Fruit fly (Drosophila melanogaster) whole organism, adult: ENCODE data around the gene Ptpmeg2.

Source experiments
- CG12768 ChIP-seq: fragments of 200-800 bp; sonication (Bioruptor generic); optimal IDR thresholded peaks from 2 replicates; lab custom pipeline; 2017; ENCODE audit warnings: missing biosample characterization, missing genetic modification characterization, mild to moderate bottlenecking, moderate library complexity, missing genetic modification reagents
- CG5204 ChIP-seq: fragments of 200-800 bp; sonication (Bioruptor generic); optimal IDR thresholded peaks from 2 replicates; lab custom pipeline; 2016; ENCODE audit warnings: missing biosample characterization, missing genetic modification characterization
- CG7045 ChIP-seq: fragments of 200-800 bp; sonication (Bioruptor generic); optimal IDR thresholded peaks from 2 replicates; lab custom pipeline; 2017; ENCODE audit warnings: missing biosample characterization, mild to moderate bottlenecking, missing genetic modification characterization
- Hr96 ChIP-seq: fragments of 200-800 bp; sonication (Bioruptor generic); optimal IDR thresholded peaks from 2 replicates; lab custom pipeline; 2016; ENCODE audit warnings: missing biosample characterization, missing genetic modification characterization
- cnc ChIP-seq, 2 experiments: fragments of >200 bp; optimal IDR thresholded peaks; 2 replicates each; lab custom pipeline; 2017
- kay ChIP-seq: fragments of 200-800 bp; sonication (Bioruptor generic); peaks from one replicate; lab custom pipeline; 2016; ENCODE audit warnings: missing biosample characterization, missing genetic modification characterization, borderline replicate concordance
- pad ChIP-seq: fragments of 200-800 bp; sonication (Bioruptor generic); optimal IDR thresholded peaks from 3 replicates; lab custom pipeline; 2017; ENCODE audit warnings: missing biosample characterization, missing genetic modification characterization, mild to moderate bottlenecking, moderate library complexity, missing genetic modification reagents

dm6 chrX:9598106-9598505 is 60.8 kb downstream of the Ptpmeg2 start:
- TF ChIP-seq CG5204 (no peak), kay (GFP tag; lab: Kevin White, UChicago) (no peak), CG12768 (GFP tag; lab: Kevin White, UChicago) (no peak), pad (GFP tag; lab: Kevin White, UChicago) (no peak), CG7045 (GFP tag; lab: Kevin White, UChicago) (no peak), Hr96 (no peak), cnc (optimal IDR thresholded peaks at IDR 0.05; lab: Kevin White, UChicago) (no peak)
